Worm (Caenorhabditis elegans) whole organism, L1 larva: ENCODE measurements around the gene R13A5.7.
A peak's percentile ranks its signal among the peaks of the same experiment; 100 is the strongest.

ENCODE experiments used
- alr-1 ChIP-seq: fragments of 200-800 bp; sonication (Bioruptor generic); optimal IDR thresholded peaks from 2 replicates; lab custom pipeline; 2018; ENCODE audit warnings: borderline replicate concordance, mild to moderate bottlenecking, missing genetic modification characterization, missing compliant biosample characterization
- aly-2 ChIP-seq: fragments of 150-350 bp; optimal IDR thresholded peaks from 2 replicates; lab custom pipeline; 2014; ENCODE audit warnings: missing biosample characterization, missing genetic modification characterization
- blmp-1 ChIP-seq: fragments of 150-350 bp; optimal IDR thresholded peaks from 2 replicates; lab custom pipeline; 2014; ENCODE audit warnings: missing biosample characterization, missing genetic modification characterization
- ceh-63 ChIP-seq: fragments of 200-800 bp; sonication (Bioruptor generic); optimal IDR thresholded peaks from 2 replicates; lab custom pipeline; 2018; ENCODE audit warnings: mild to moderate bottlenecking, missing genetic modification characterization, missing compliant biosample characterization
- ceh-88 ChIP-seq: fragments of 200-800 bp; sonication (Bioruptor generic); IDR thresholded peaks from 2 replicates; pipeline ENCODE4 v1.3.6; 2022; ENCODE audit warnings: missing genetic modification characterization, missing compliant biosample characterization
- ces-1 ChIP-seq: fragments of 150-350 bp; optimal IDR thresholded peaks from 2 replicates; lab custom pipeline; 2014; ENCODE audit warnings: missing biosample characterization, missing genetic modification reagents, missing genetic modification characterization
- dsc-1 ChIP-seq: sonication (generic microtip); optimal IDR thresholded peaks from 2 replicates; lab custom pipeline; 2016; ENCODE audit warnings: mild to moderate bottlenecking, missing genetic modification characterization, missing compliant biosample characterization
- elt-2 ChIP-seq: sonication (generic microtip); optimal IDR thresholded peaks from 2 replicates; lab custom pipeline; 2016; ENCODE audit warnings: missing genetic modification characterization, mild to moderate bottlenecking, inconsistent platforms, missing compliant biosample characterization, missing genetic modification reagents
- elt-3 ChIP-seq, 6 experiments: fragments of 150-350 bp in 1 of 6; sonication (generic microtip); optimal IDR thresholded peaks; 2 replicates each; lab custom pipeline; 2017 to 2018; ENCODE audit warnings: missing biosample characterization in 6 of 6, missing genetic modification characterization in 6 of 6, inconsistent platforms in 1 of 6
- ets-5 ChIP-seq: fragments of 200-800 bp; sonication (Bioruptor generic); IDR thresholded peaks from 2 replicates; pipeline ENCODE4 v1.3.6; 2022; ENCODE audit warnings: missing genetic modification characterization, missing compliant biosample characterization
- hlh-4 ChIP-seq: sonication (generic microtip); optimal IDR thresholded peaks from 2 replicates; lab custom pipeline; 2016; ENCODE audit warnings: mild to moderate bottlenecking, missing genetic modification characterization, missing compliant biosample characterization
- hpl-2 ChIP-seq: fragments of 150-350 bp; optimal IDR thresholded peaks from 2 replicates; lab custom pipeline; 2014; ENCODE audit warnings: missing biosample characterization, missing genetic modification reagents, missing genetic modification characterization
- irx-1 ChIP-seq: sonication (generic microtip); optimal IDR thresholded peaks from 2 replicates; lab custom pipeline; 2016; ENCODE audit warnings: missing genetic modification characterization, missing compliant biosample characterization
- isw-1 ChIP-seq: fragments of 200-800 bp; sonication (Bioruptor generic); IDR thresholded peaks from 2 replicates; pipeline ENCODE4 v1.3.6; 2022; ENCODE audit warnings: missing genetic modification characterization, missing compliant biosample characterization
- jun-1 ChIP-seq: fragments of 150-350 bp; optimal IDR thresholded peaks from 2 replicates; lab custom pipeline; 2014; ENCODE audit warnings: missing biosample characterization, missing genetic modification reagents, missing genetic modification characterization
- lin-13 ChIP-seq: fragments of 150-350 bp; optimal IDR thresholded peaks from 2 replicates; lab custom pipeline; 2014; ENCODE audit warnings: missing biosample characterization, missing genetic modification reagents, missing genetic modification characterization
- lin-14 ChIP-seq: fragments of 200-800 bp; sonication (Bioruptor generic); optimal IDR thresholded peaks from 2 replicates; lab custom pipeline; 2018; ENCODE audit warnings: mild to moderate bottlenecking, missing genetic modification characterization, moderate library complexity, missing compliant biosample characterization
- lin-15B ChIP-seq: fragments of 150-350 bp; sonication (generic microtip); optimal IDR thresholded peaks from 3 replicates; lab custom pipeline; 2014; ENCODE audit warnings: missing biosample characterization, missing genetic modification characterization
- lin-39 ChIP-seq: fragments of 150-350 bp; optimal IDR thresholded peaks from 2 replicates; lab custom pipeline; 2014; ENCODE audit warnings: missing biosample characterization, missing genetic modification reagents, missing genetic modification characterization
- lir-3 ChIP-seq: sonication (generic microtip); optimal IDR thresholded peaks from 2 replicates; lab custom pipeline; 2016; ENCODE audit warnings: mild to moderate bottlenecking, missing genetic modification characterization, moderate library complexity, missing compliant biosample characterization; ENCODE audit not compliant: poor library complexity
- mab-9 ChIP-seq: fragments of 200-800 bp; sonication (Bioruptor generic); IDR thresholded peaks from 2 replicates; pipeline ENCODE4 v1.3.6; 2022; ENCODE audit warnings: missing genetic modification reagents, missing genetic modification characterization, missing compliant biosample characterization
- mdl-1 ChIP-seq, 2 experiments: fragments of 150-350 bp; optimal IDR thresholded peaks; 2 replicates each; lab custom pipeline; 2014 to 2017; ENCODE audit warnings: missing biosample characterization in 2 of 2, missing genetic modification characterization in 2 of 2, inconsistent platforms in 1 of 2
- nhr-11 ChIP-seq: fragments of 150-350 bp; optimal IDR thresholded peaks from 2 replicates; lab custom pipeline; 2014; ENCODE audit warnings: missing biosample characterization, missing genetic modification characterization
- nhr-19 ChIP-seq: fragments of 200-800 bp; sonication (Bioruptor generic); conservative IDR thresholded peaks from 2 replicates; pipeline ENCODE4 v1.3.6; 2022; ENCODE audit warnings: missing genetic modification characterization, missing compliant biosample characterization
- nhr-47 ChIP-seq: sonication (generic microtip); optimal IDR thresholded peaks from 2 replicates; lab custom pipeline; 2016; ENCODE audit warnings: mild to moderate bottlenecking, missing genetic modification characterization, moderate library complexity, missing compliant biosample characterization
- pag-3 ChIP-seq: sonication (generic microtip); optimal IDR thresholded peaks from 2 replicates; lab custom pipeline; 2017; ENCODE audit warnings: missing genetic modification characterization, mild to moderate bottlenecking, missing compliant biosample characterization, antibody characterized with exemption, borderline replicate concordance; ENCODE audit not compliant: insufficient read depth
- pax-3 ChIP-seq: fragments of 200-800 bp; sonication (Bioruptor generic); optimal IDR thresholded peaks from 2 replicates; lab custom pipeline; 2018; ENCODE audit warnings: mild to moderate bottlenecking, missing genetic modification characterization, moderate library complexity, missing compliant biosample characterization
- rnt-1 ChIP-seq: sonication (generic microtip); optimal IDR thresholded peaks from 2 replicates; lab custom pipeline; 2016; ENCODE audit warnings: mild to moderate bottlenecking, missing genetic modification characterization, moderate library complexity, missing compliant biosample characterization
- skn-1 ChIP-seq: fragments of 150-350 bp; optimal IDR thresholded peaks from 2 replicates; lab custom pipeline; 2014; ENCODE audit warnings: missing biosample characterization, missing genetic modification characterization
- snpc-4 ChIP-seq: fragments of 150-350 bp; optimal IDR thresholded peaks from 2 replicates; lab custom pipeline; 2014; ENCODE audit warnings: missing biosample characterization, missing genetic modification characterization
- snu-23 ChIP-seq: sonication (generic microtip); optimal IDR thresholded peaks from 2 replicates; lab custom pipeline; 2016; ENCODE audit warnings: missing genetic modification characterization, missing compliant biosample characterization
- tbx-2 ChIP-seq: sonication (generic microtip); optimal IDR thresholded peaks from 2 replicates; lab custom pipeline; 2016; ENCODE audit warnings: missing genetic modification characterization, missing compliant biosample characterization
- tlp-1 ChIP-seq: fragments of 150-350 bp; optimal IDR thresholded peaks from 2 replicates; lab custom pipeline; 2014; ENCODE audit warnings: missing biosample characterization, missing genetic modification characterization
- vab-15 ChIP-seq: sonication (generic microtip); optimal IDR thresholded peaks from 2 replicates; lab custom pipeline; 2017; ENCODE audit warnings: missing genotype, mild to moderate bottlenecking, missing genetic modification characterization, missing compliant biosample characterization
- zip-4 ChIP-seq: fragments of 200-800 bp; sonication (Bioruptor generic); optimal IDR thresholded peaks from 2 replicates; lab custom pipeline; 2018; ENCODE audit warnings: mild to moderate bottlenecking, missing genetic modification characterization, moderate library complexity, missing compliant biosample characterization
- ztf-4 ChIP-seq: fragments of 150-350 bp; optimal IDR thresholded peaks from 2 replicates; lab custom pipeline; 2014; ENCODE audit warnings: missing biosample characterization, missing genetic modification characterization

The R13A5.7 gene

ce11 chrIII:7570083-7570695, at the start of gene R13A5.7 (continued):
- TF ChIP-seq tbx-2 (tag; lab: Kevin White, UChicago) (peak; percentile 77), jun-1 (tag; lab: Kevin White, UChicago) (peak; percentile 75), hlh-4 (tag; lab: Kevin White, UChicago) (no peak), lin-14 (GFP tag; lab: Kevin White, UChicago) (peak; percentile 97), ets-5 (no peak), hpl-2 (GFP tag; lab: Kevin White, UChicago) (no peak), blmp-1 (tag; lab: Kevin White, UChicago) (peak; percentile 58), irx-1 (tag; lab: Kevin White, UChicago) (peak; percentile 58), dsc-1 (tag; lab: Kevin White, UChicago) (peak; percentile 59), aly-2 (tag; lab: Kevin White, UChicago) (no peak), nhr-11 (tag; lab: Kevin White, UChicago) (peak; percentile 61), zip-4 (GFP tag; lab: Kevin White, UChicago) (peak; percentile 12), pag-3 (no peak), ceh-63 (GFP tag; lab: Kevin White, UChicago) (no peak), ces-1 (GFP tag; lab: Kevin White, UChicago) (peak; percentile 18), snu-23 (GFP tag; lab: Kevin White, UChicago) (peak; percentile 82), lir-3 (peak; percentile 48), lin-39 (tag; lab: Kevin White, UChicago) (no peak), mdl-1 (tag; optimal IDR thresholded peaks at IDR 0.05; lab: Kevin White, UChicago) (peak in 1 of 2 experiments; percentile 89), ztf-4 (tag; lab: Kevin White, UChicago) (peak; percentile 32), snpc-4 (tag; lab: Kevin White, UChicago) (peak; percentile 72), pax-3 (tag; lab: Kevin White, UChicago) (peak; percentile 48), elt-2 (tag; lab: Kevin White, UChicago) (peak; percentile 39), lin-13 (peak; percentile 36), vab-15 (tag; lab: Kevin White, UChicago) (no peak), lin-15B (tag; lab: Kevin White, UChicago) (peak; percentile 31), tlp-1 (no peak), nhr-19 (GFP tag; lab: Robert Waterston, UW) (peak; percentile 73), skn-1 (tag; lab: Kevin White, UChicago) (peak; percentile 22), mab-9 (GFP tag; lab: Robert Waterston, UW) (peak; percentile 57; the same call in 1 of the 2 replicates), ceh-88 (no peak), rnt-1 (peak; percentile 76)

- TF ChIP-seq rnt-1: peak; percentile 7
- TF ChIP-seq blmp-1 (tag; lab: Kevin White, UChicago): peak; percentile 86
- peak in 1 of 6 experiments; percentile 39 for TF ChIP-seq elt-3 (tag; optimal IDR thresholded peaks at IDR 0.05; lab: Kevin White, UChicago)
- TF ChIP-seq nhr-11 (tag; lab: Kevin White, UChicago): no peak
Measured at ce11 chrIII:7618294-7618693, 48.4 kb upstream of the R13A5.7 start.

- TF ChIP-seq isw-1 (GFP tag; lab: Robert Waterston, UW) (no peak), nhr-47 (no peak), rnt-1 (peak; percentile 38), lin-13 (no peak), alr-1 (tag; lab: Kevin White, UChicago) (no peak)
Measured at ce11 chrIII:7616228-7616627, 46.3 kb upstream of the R13A5.7 start, which contains the start of gene T04A6.1. T04A6.1 (plus strand) TSS chrIII:7616528.
